Fruit fly (Drosophila melanogaster) whole organism, prepupa: Measurements from ENCODE around the gene f.

Experiments
- Blimp-1 ChIP-seq: fragments of 200-800 bp; sonication (Bioruptor generic); optimal IDR thresholded peaks from 3 replicates; lab custom pipeline; 2017; ENCODE audit warnings: missing biosample characterization, missing genetic modification characterization, mild to moderate bottlenecking, moderate library complexity, missing genetic modification reagents
- CG10669 ChIP-seq: fragments of 200-800 bp; sonication (Bioruptor generic); optimal IDR thresholded peaks from 3 replicates; lab custom pipeline; 2018; ENCODE audit warnings: missing biosample characterization, mild to moderate bottlenecking, missing genetic modification characterization, moderate library complexity
- CG11762 ChIP-seq: fragments of 200-800 bp; sonication (Bioruptor generic); optimal IDR thresholded peaks from 3 replicates; lab custom pipeline; 2016; ENCODE audit warnings: missing biosample characterization, missing genetic modification characterization; ENCODE audit not compliant: insufficient read depth
- CG1621 ChIP-seq: fragments of 200-800 bp; sonication (Bioruptor generic); optimal IDR thresholded peaks from 3 replicates; lab custom pipeline; 2018; ENCODE audit warnings: missing biosample characterization, mild to moderate bottlenecking, missing genetic modification characterization
- CG16779 ChIP-seq: fragments of 200-800 bp; sonication (Bioruptor generic); optimal IDR thresholded peaks from 3 replicates; lab custom pipeline; 2017; ENCODE audit warnings: missing biosample characterization, mild to moderate bottlenecking, missing genetic modification characterization
- CG34406 ChIP-seq: fragments of 200-800 bp; sonication (Bioruptor generic); optimal IDR thresholded peaks from 3 replicates; lab custom pipeline; 2016; ENCODE audit warnings: missing biosample characterization, missing genetic modification characterization
- CG3919 ChIP-seq: fragments of 200-800 bp; sonication (Bioruptor generic); optimal IDR thresholded peaks from 3 replicates; lab custom pipeline; 2016; ENCODE audit warnings: missing biosample characterization, missing genetic modification characterization
- CG4318 ChIP-seq: fragments of 200-800 bp; sonication (Bioruptor generic); optimal IDR thresholded peaks from 3 replicates; lab custom pipeline; 2017; ENCODE audit warnings: missing biosample characterization, mild to moderate bottlenecking, missing genetic modification characterization
- CG6163 ChIP-seq: fragments of 200-800 bp; sonication (Bioruptor generic); IDR thresholded peaks from 3 replicates; pipeline ENCODE4 v1.3.6; 2022; ENCODE audit warnings: missing biosample characterization, missing genetic modification characterization
- CG6808 ChIP-seq: fragments of 200-800 bp; sonication (Bioruptor generic); optimal IDR thresholded peaks from 3 replicates; lab custom pipeline; 2017; ENCODE audit warnings: missing biosample characterization, missing genetic modification characterization, mild to moderate bottlenecking, moderate library complexity, missing genetic modification reagents
- CG6854 ChIP-seq: fragments of 200-800 bp; sonication (Bioruptor generic); optimal IDR thresholded peaks from 2 replicates; lab custom pipeline; 2017; ENCODE audit warnings: missing biosample characterization, mild to moderate bottlenecking, missing genetic modification characterization
- CG8119 ChIP-seq: fragments of 200-800 bp; sonication (Bioruptor generic); IDR thresholded peaks from 3 replicates; pipeline ENCODE4 v1.3.6; 2022; ENCODE audit warnings: missing biosample characterization, missing genetic modification characterization
- CG8319 ChIP-seq: fragments of 200-800 bp; sonication (Bioruptor generic); optimal IDR thresholded peaks from 3 replicates; lab custom pipeline; 2016; ENCODE audit warnings: missing biosample characterization, missing genetic modification characterization
- CG9139 ChIP-seq: fragments of 200-800 bp; sonication (Bioruptor generic); optimal IDR thresholded peaks from 3 replicates; lab custom pipeline; 2017; ENCODE audit warnings: missing biosample characterization, mild to moderate bottlenecking, missing genetic modification characterization
- Eip78C ChIP-seq: fragments of 200-800 bp; sonication (Bioruptor generic); peaks from one replicate; lab custom pipeline; 2016; ENCODE audit warnings: missing biosample characterization, missing genetic modification characterization
- Eip93F ChIP-seq: fragments of 200-800 bp; sonication (Bioruptor generic); optimal IDR thresholded peaks from 2 replicates; lab custom pipeline; 2016; ENCODE audit warnings: missing biosample characterization, mild to moderate bottlenecking, missing genetic modification characterization
- Ets21C ChIP-seq: fragments of 200-800 bp; sonication (Bioruptor generic); optimal IDR thresholded peaks from 3 replicates; lab custom pipeline; 2016; ENCODE audit warnings: missing biosample characterization, missing genetic modification characterization
- Gug ChIP-seq: fragments of 200-800 bp; sonication (Bioruptor generic); IDR thresholded peaks from 2 replicates; pipeline ENCODE4 v1.3.6; 2022; ENCODE audit warnings: missing biosample characterization, missing genetic modification characterization
- Hr38 ChIP-seq: sonication (Bioruptor generic); optimal IDR thresholded peaks from 2 replicates; lab custom pipeline; 2016; ENCODE audit warnings: missing biosample characterization, missing genetic modification characterization
- Met ChIP-seq: fragments of 200-800 bp; sonication (Bioruptor generic); optimal IDR thresholded peaks from 3 replicates; lab custom pipeline; 2016; ENCODE audit warnings: missing biosample characterization, missing genetic modification characterization
- OdsH ChIP-seq: fragments of 200-800 bp; sonication (Bioruptor generic); optimal IDR thresholded peaks from 3 replicates; lab custom pipeline; 2016; ENCODE audit warnings: missing biosample characterization, missing genetic modification characterization
- Smox ChIP-seq: fragments of 200-800 bp; sonication (Bioruptor generic); optimal IDR thresholded peaks from 3 replicates; lab custom pipeline; 2016; ENCODE audit warnings: missing biosample characterization, missing genetic modification characterization
- Sox14 ChIP-seq: fragments of 200-800 bp; sonication (Bioruptor generic); optimal IDR thresholded peaks from 3 replicates; lab custom pipeline; 2016; ENCODE audit warnings: missing biosample characterization, missing genetic modification characterization
- Sox15 ChIP-seq: fragments of 200-800 bp; sonication (Bioruptor generic); optimal IDR thresholded peaks from 3 replicates; lab custom pipeline; 2016; ENCODE audit warnings: missing biosample characterization, missing genetic modification characterization
- achi ChIP-seq: fragments of 200-800 bp; sonication (Bioruptor generic); optimal IDR thresholded peaks from 3 replicates; lab custom pipeline; 2016; ENCODE audit warnings: missing biosample characterization, missing genetic modification characterization
- eg ChIP-seq: fragments of 200-800 bp; sonication (Bioruptor generic); IDR thresholded peaks from 3 replicates; pipeline ENCODE4 v1.3.6; 2022; ENCODE audit warnings: missing biosample characterization, missing genetic modification characterization
- esn ChIP-seq: fragments of 200-800 bp; sonication (Bioruptor generic); optimal IDR thresholded peaks from 2 replicates; lab custom pipeline; 2016; ENCODE audit warnings: missing biosample characterization, mild to moderate bottlenecking, missing genetic modification characterization, moderate library complexity
- fd59A ChIP-seq: fragments of 200-800 bp; sonication (Bioruptor generic); optimal IDR thresholded peaks from 2 replicates; lab custom pipeline; 2017; ENCODE audit warnings: missing biosample characterization, mild to moderate bottlenecking, missing genetic modification characterization, missing genetic modification reagents
- fd85E ChIP-seq: fragments of 200-800 bp; sonication (Bioruptor generic); optimal IDR thresholded peaks from 3 replicates; lab custom pipeline; 2016; ENCODE audit warnings: missing biosample characterization, missing genetic modification characterization
- fkh ChIP-seq: fragments of 200-800 bp; sonication (Bioruptor generic); optimal IDR thresholded peaks from 3 replicates; lab custom pipeline; 2017; ENCODE audit warnings: missing biosample characterization, mild to moderate bottlenecking, missing genetic modification characterization, moderate library complexity
- lz ChIP-seq: fragments of 200-800 bp; sonication (Bioruptor generic); optimal IDR thresholded peaks from 3 replicates; lab custom pipeline; 2016; ENCODE audit warnings: missing biosample characterization, missing genetic modification characterization
- net ChIP-seq: fragments of 200-800 bp; sonication (Bioruptor generic); optimal IDR thresholded peaks from 3 replicates; lab custom pipeline; 2016; ENCODE audit warnings: missing biosample characterization, missing genetic modification characterization
- pdm3 ChIP-seq: fragments of 200-800 bp; sonication (Bioruptor generic); optimal IDR thresholded peaks from 3 replicates; lab custom pipeline; 2016; ENCODE audit warnings: missing biosample characterization, missing genetic modification characterization
- spab ChIP-seq: fragments of 200-800 bp; sonication (Bioruptor generic); optimal IDR thresholded peaks from 2 replicates; lab custom pipeline; 2017; ENCODE audit warnings: missing biosample characterization, mild to moderate bottlenecking, missing genetic modification characterization, missing genetic modification reagents
- ss ChIP-seq, 2 experiments: fragments of 200-800 bp; sonication (Bioruptor generic); optimal IDR thresholded peaks; 2 replicates in 1 of 2; 3 replicates in 1 of 2; lab custom pipeline; 2017 to 2018; ENCODE audit warnings: mild to moderate bottlenecking in 2 of 2, missing biosample characterization in 2 of 2, missing genetic modification characterization in 2 of 2, moderate library complexity in 1 of 2
- svp ChIP-seq: fragments of 200-800 bp; sonication (Bioruptor generic); peaks from one replicate; lab custom pipeline; 2016; ENCODE audit warnings: missing biosample characterization, missing genetic modification characterization
- topi ChIP-seq: fragments of 200-800 bp; sonication (Bioruptor generic); optimal IDR thresholded peaks from 3 replicates; lab custom pipeline; 2016; ENCODE audit warnings: missing biosample characterization, missing genetic modification characterization
- vri ChIP-seq: fragments of 200-800 bp; sonication (Bioruptor generic); optimal IDR thresholded peaks from 3 replicates; lab custom pipeline; 2016; ENCODE audit warnings: missing biosample characterization, mild to moderate bottlenecking, missing genetic modification characterization

The f gene

dm6 chrX:17237421-17237820 is 4.7 kb downstream of the f start (continued):
- TF ChIP-seq svp (peak; percentile 55), Ets21C (GFP tag; lab: Kevin White, UChicago) (no peak), Eip93F (no peak), fd59A (peak; percentile 46), fd85E (GFP tag; lab: Kevin White, UChicago) (no peak), OdsH (peak; percentile 72), Gug (GFP tag; lab: Robert Waterston, UW) (no peak; the same call in 1 of the 2 replicates), CG1621 (tag; lab: Kevin White, UChicago) (peak; percentile 2), CG6808 (GFP tag; lab: Kevin White, UChicago) (peak; percentile 70), ss (GFP tag; optimal IDR thresholded peaks at IDR 0.05; lab: Kevin White, UChicago) (peak; percentile 69 to 71), Hr38 (GFP tag; lab: Kevin White, UChicago) (no peak), topi (GFP tag; lab: Kevin White, UChicago) (peak; percentile 46), Sox15 (peak; percentile 23), CG6163 (peak; percentile 62), CG8119 (peak; percentile 89), CG34406 (peak; percentile 67), Smox (GFP tag; lab: Kevin White, UChicago) (peak; percentile 32), CG8319 (GFP tag; lab: Kevin White, UChicago) (peak; percentile 51), esn (GFP tag; lab: Kevin White, UChicago) (peak; percentile 61), pdm3 (GFP tag; lab: Kevin White, UChicago) (peak; percentile 70), Blimp-1 (no peak), eg (GFP tag; lab: Robert Waterston, UW) (peak; percentile 74), vri (GFP tag; lab: Kevin White, UChicago) (no peak), lz (GFP tag; lab: Kevin White, UChicago) (peak; percentile 28), CG10669 (GFP tag; lab: Kevin White, UChicago) (no peak), CG16779 (tag; lab: Kevin White, UChicago) (no peak), CG9139 (GFP tag; lab: Kevin White, UChicago) (peak; percentile 18)

dm6 chrX:17244854-17245253 is 12.1 kb downstream of the f start, which contains the start of gene CG8915:
TSS of gene CG8915 (minus strand) at chrX:17245001.
- TF ChIP-seq achi (GFP tag; lab: Kevin White, UChicago) = no peak
- TF ChIP-seq Met (GFP tag; lab: Kevin White, UChicago) = no peak
- peak; percentile 46 for TF ChIP-seq Eip78C
- TF ChIP-seq CG3919 (GFP tag; lab: Kevin White, UChicago) = no peak
- no peak for TF ChIP-seq svp
- TF ChIP-seq Sox14 = no peak
- no peak for TF ChIP-seq net (GFP tag; lab: Kevin White, UChicago)

dm6 chrX:17246916-17247315 is 14.2 kb downstream of the f start, which contains the start of gene CG42854:
TSS of gene CG42854 (minus strand) at chrX:17247016.
- TF ChIP-seq lz (GFP tag; lab: Kevin White, UChicago) = no peak
- TF ChIP-seq CG3919 (GFP tag; lab: Kevin White, UChicago) = no peak
- no peak for TF ChIP-seq CG4318 (GFP tag; lab: Kevin White, UChicago)
- TF ChIP-seq Eip78C = no peak
- TF ChIP-seq CG8119 = no peak
- TF ChIP-seq CG8319 (GFP tag; lab: Kevin White, UChicago) = no peak
- TF ChIP-seq CG11762 = no peak
- TF ChIP-seq CG6808 (GFP tag; lab: Kevin White, UChicago) = no peak
- TF ChIP-seq vri (GFP tag; lab: Kevin White, UChicago) = no peak
- no peak for TF ChIP-seq Sox15
- TF ChIP-seq CG6854 = no peak
- TF ChIP-seq achi (GFP tag; lab: Kevin White, UChicago) = no peak
- TF ChIP-seq Smox (GFP tag; lab: Kevin White, UChicago) = no peak
- TF ChIP-seq spab (GFP tag; lab: Kevin White, UChicago) = no peak
- TF ChIP-seq CG34406 = no peak
- no peak for TF ChIP-seq eg (GFP tag; lab: Robert Waterston, UW)
- TF ChIP-seq fkh = no peak
- TF ChIP-seq, all 60 proteins: peak for 0
